Fruit fly (Drosophila melanogaster): ENCODE measurements around the gene Gr64a.

The Gr64a gene

DNA sequence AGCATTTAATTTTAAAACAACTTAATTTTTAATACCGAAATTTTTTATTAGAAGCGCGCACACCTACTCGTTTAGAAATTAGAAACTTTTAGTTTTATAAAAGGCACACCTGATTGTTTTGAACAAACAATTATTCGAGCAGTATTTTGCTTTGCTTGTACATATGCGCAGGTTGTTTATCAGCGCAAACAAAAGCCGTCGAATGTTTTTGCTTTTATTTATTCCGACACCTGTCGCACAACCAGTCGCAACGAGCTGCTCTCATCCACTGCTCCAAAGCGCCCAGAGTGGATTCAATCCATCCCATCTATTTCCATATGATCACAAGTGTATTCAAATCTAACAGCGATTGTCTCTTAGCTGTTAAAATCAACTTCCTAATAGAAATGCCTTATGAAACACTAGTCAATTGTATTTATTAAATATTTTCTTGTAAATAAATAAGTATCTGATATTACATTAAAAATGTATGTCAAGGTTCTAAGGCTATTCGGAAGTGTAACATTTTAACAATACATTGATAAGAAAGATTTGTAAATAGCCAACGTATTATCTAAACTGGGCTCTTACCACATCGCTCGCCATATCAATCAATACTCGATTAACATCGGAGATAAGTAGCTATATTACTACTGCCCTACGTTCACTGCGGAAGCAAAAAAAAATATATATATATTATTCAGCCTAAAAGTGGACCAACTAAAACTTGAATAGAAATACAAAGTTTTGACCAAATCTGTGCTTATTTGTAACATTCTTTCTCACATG, 647 bp upstream of the Gr64a start, which contains the start of gene CG11594:
Gene CG11594 (minus strand): TSS at position 274 of the 768 bp plus-strand sequence.
- TF ChIP-seq noc (tag; optimal IDR thresholded peaks at IDR 0.05) = no peak

DNA sequence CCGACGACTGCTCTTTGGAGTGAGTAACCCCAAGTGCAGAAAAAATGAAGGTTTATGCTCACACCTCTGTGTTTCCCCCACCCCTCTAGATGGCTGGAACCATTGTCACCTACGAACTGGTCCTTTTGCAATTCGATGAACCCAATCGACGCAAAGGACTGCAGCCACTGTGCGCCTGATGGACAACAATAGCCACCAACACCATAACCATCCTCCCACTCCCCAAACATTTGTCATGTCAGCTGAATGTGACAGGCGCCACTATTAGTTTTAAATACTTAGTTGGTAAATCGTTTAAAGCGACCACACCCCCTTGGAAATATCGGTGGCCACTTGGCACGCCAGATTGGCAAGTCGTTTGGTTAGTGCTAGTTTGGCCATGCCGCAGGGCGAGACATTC, 1.7 kb downstream of the Gr64a start, which contains the start of the genes Gr64b and Gr64c:
Gene Gr64b (plus strand): TSS at position 301 of the 400 bp plus-strand sequence.
Gene Gr64c (plus strand): TSS at position 301 of the 400 bp plus-strand sequence.
- TF ChIP-seq noc (tag; optimal IDR thresholded peaks at IDR 0.05) = no peak

DNA sequence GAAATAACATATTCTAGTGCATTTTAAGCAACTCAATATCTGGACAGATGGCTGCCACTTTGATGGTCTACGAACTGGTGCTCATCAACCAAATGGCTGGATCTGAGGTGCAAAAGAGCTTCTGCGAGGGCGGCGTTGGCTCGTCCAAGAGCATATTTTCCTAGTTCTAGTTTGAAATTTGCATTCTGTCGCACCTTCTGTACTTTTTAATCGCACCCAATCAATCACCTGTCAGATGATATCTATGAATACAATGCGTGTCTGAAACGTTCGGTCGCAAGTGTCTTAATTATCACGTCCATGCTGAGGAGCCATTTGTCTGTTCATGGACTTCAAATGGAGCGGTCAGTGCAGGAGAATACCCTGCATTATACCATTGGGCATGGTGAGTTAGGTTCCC, 5.2 kb downstream of the Gr64a start, which contains the start of the genes Gr64d and Gr64e:
Gene Gr64d (plus strand): TSS at position 301 of the 400 bp plus-strand sequence.
Gene Gr64e (plus strand): TSS at position 380 of the 400 bp plus-strand sequence.
- TF ChIP-seq noc (tag; optimal IDR thresholded peaks at IDR 0.05) = no peak

DNA sequence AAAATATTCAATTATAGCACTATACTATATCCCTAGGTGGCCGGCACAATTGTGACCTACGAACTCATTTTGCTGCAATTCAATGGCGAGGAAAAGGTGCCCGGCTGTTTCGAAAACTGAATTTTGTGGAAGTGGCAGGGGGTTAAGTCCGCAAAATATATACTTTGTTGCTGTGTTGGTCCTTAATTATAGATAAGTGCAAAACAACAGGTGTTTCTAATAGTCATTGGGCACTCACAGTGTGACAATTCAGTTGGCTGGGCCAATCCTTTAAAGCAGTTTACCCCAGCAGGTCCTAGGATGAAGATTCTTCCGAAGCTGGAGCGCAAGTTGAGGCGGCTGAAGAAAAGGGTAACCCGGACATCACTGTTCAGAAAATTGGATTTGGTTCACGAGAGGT, 8.9 kb downstream of the Gr64a start, which contains the start of gene Gr64f:
Gene Gr64f (plus strand): TSS at position 301 of the 400 bp plus-strand sequence.
- TF ChIP-seq noc (tag; optimal IDR thresholded peaks at IDR 0.05) = no peak

DNA sequence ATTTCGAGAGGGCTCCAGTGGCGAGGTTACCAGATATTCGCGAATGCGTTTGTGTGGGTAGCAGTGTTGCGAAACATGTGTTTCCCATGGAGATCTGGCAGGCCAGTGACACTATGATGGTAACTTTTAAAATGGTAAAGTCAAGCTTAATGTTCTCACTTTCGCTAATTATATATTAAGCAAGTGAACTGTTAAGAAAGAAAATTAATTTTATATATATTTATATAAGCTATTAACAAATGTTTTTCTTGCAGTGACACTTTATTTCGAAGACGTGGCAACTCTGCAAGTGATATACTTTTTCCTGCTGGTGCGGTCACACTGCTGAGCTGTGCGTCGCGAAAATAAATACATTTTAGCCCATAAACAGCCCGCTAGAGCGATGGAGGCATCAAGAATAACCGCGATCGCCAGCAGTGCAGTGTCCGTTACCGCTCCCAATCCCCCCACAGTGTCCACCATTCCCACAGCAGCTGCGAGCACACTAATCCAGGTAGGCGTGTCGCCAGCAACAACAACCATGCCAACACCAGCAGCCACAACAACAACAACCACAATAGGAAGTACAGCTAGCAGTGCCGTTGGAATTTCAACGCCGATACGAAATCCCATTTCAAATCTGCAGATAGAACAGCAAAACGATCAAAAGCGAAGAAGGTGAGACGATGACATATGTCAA, 13.8 kb downstream of the Gr64a start, which contains the start of the genes CG11593 and Rcd5:
Gene CG11593 (minus strand): TSS at position 236 of the 679 bp plus-strand sequence.
Gene Rcd5 (plus strand): TSS at position 283 of the 679 bp plus-strand sequence.
- no peak for TF ChIP-seq noc (tag; optimal IDR thresholded peaks at IDR 0.05)

DNA sequence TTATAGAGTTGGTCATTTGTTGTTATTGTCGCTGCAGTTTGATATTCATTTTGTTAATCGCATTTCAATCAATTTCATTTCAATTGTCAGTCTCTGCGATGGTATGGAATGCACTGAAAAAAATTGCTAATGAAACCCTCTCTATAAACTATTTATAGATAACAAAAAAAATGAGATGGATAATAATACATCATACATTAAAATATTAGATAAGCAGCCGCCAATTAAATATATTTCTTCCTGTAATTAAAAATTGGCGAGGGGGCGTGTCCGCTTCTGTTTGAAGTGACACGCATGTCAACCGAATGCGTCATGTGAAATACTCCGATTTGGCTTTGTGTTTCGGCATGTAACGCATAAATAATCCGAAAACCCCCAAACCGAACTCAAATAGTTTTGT, 17.9 kb downstream of the Gr64a start:
- no peak for TF ChIP-seq noc (tag; optimal IDR thresholded peaks at IDR 0.05)

DNA sequence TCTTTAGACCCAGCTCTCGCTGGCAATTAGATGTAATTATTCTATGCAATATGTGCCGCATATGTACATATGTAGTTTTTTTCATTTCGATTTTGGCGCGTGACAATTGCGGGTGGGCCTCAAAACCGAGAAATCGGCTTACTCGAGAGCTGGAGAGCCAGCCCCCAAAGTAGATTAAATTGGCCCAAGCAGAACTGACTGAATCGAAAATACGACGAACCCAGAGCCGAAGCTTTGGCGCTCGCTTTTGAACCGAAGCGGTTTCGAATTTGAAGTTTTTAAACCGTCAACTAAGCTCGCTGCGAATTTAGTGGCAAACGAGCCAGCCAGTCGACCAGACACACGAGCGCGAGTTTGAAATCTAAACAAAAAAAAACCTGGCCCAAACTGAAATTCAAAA, 19.7 kb downstream of the Gr64a start, which contains the start of gene CG1136:
Gene CG1136 (plus strand): TSS at position 308 of the 400 bp plus-strand sequence.
- no peak for TF ChIP-seq noc (tag; optimal IDR thresholded peaks at IDR 0.05)

DNA sequence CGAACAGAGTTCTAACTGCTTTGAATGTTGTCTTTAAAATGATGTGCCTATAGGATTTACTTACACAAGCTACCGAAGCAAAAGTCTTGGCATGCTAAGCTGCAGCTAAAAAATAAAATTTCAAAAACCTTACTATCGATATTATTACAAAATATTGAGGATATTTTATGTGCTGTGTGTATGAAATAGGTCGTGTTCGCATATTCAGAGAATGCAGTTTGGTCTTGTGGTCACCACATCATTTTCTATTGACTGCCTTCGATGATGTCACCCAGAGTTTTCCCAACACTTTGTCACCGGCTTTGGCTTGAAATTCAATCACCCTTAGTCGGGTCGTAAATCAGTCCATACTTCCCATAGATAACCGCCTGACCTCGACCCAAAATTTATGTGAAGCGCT, 21.1 kb downstream of the Gr64a start, which contains the start of gene Dpy-30L2:
Gene Dpy-30L2 (minus strand): TSS at position 101 of the 400 bp plus-strand sequence.
- no peak for TF ChIP-seq noc (tag; optimal IDR thresholded peaks at IDR 0.05)

DNA sequence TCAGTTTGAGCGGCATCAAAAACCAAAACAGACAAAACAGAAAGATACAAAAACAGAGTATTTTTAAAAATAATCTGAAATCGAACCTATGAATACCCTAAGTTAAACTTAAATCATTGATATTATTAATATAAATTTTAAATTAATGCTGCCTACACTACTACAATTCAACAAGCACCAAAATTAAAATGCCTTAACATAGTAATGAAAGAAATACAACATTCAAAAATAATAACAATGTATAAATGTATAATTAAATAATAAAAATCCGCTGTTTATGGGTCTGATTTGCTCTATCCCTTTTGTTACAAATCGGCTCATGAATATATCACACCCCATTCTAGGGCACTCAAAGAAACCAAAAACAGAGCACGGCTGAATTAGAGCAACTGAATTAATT, 22.5 kb downstream of the Gr64a start:
- TF ChIP-seq noc (tag; optimal IDR thresholded peaks at IDR 0.05) = no peak

DNA sequence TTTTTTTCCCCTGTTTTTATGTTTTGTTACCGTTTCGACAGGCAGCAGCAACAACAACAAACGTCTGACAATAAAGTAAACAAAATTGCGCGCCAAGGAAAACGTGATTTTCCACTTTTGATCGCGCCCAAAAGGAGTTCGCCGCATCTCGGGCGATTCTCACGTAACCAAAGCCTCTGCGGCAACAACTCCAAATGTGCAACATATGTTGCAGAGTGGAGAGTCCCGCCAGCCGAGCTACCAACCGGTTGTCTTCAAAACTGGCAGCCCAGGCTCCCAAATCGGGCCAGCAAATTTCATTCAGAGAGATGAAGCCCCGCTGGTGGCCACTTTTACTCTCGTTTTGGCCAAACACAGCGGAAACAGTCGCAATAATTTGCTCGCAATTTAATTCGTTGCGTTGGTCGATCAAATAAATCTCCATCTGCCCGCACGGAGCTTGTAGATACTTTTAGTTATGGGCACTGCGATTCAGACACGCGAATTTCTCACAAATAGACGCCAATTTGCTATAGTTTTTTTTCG, 28.9 kb downstream of the Gr64a start:
- no peak for TF ChIP-seq noc (tag; optimal IDR thresholded peaks at IDR 0.05)

DNA sequence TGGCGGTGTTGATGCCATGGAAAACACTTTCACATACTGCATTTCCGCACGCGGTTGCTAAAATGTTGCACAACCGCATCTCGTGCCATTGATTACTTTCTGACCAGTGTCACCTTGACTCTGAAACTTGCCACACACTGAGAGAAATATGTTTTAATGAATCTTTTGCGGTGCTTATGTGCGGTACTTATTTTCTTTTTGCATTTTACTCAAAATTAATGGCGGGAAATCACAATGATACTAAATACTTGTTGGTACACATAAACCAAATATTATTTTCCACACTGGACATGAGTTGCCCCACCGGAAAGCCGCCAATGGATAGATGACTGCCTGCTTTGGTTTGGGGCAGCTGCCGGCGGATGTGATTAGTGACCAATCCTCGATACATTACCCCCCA, 30.2 kb downstream of the Gr64a start:
- no peak for TF ChIP-seq noc (tag; optimal IDR thresholded peaks at IDR 0.05)

DNA sequence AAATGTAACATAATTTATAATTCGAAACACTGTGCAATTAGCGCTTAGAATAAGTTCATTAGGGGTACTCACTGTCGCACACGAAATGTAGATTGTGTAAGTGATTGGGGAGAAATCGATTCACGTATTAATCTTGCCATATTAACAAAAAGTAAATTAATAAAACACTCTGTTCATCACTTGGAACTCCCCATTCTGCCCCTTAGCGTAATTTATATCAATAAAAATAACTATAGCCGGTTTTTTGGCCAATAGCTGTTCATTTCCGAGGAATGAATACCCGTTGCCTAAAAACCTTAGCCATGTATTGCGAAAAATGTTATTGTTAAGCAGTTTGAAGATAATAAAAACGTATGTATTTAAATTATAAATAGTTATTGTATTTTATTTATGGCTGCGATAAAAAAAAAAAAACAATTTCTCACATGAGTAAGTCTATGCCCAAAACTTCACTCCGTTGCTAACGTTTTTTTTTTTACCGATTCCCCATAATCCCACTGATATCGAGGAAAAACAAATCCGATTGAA, 32.8 kb downstream of the Gr64a start, which contains the start of gene Ugt305A1:
Gene Ugt305A1 (plus strand): TSS at position 478 of the 528 bp plus-strand sequence.
- TF ChIP-seq noc (tag; optimal IDR thresholded peaks at IDR 0.05) = no peak

DNA sequence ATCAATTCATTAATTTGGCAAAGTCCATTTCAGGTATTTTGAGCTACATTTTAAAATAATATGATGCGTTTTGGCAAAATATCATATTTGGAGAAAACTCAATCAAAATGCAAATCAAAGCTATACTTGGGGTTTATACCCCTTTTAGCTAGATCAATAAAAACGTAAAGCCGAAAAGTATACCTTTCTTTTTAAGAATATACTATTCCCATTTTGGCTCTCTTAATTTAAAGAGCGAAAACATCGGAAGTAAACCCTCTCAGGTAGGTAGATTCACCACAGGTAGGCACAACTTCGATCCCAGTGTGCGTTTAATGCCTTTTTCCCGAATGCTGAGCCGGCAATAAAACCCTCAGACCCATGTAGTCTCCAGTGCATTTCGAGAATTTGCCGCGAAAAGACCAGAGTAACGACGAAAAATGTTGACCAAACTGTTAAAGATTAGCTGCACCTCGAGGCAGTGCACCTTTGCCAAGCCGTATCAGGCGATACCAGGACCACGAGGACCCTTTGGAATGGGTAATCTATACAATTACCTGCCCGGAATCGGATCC, 35.4 kb downstream of the Gr64a start, which contains the start of gene dib:
Gene dib (plus strand): TSS at position 372 of the 554 bp plus-strand sequence.
- no peak for TF ChIP-seq noc (tag; optimal IDR thresholded peaks at IDR 0.05)

DNA sequence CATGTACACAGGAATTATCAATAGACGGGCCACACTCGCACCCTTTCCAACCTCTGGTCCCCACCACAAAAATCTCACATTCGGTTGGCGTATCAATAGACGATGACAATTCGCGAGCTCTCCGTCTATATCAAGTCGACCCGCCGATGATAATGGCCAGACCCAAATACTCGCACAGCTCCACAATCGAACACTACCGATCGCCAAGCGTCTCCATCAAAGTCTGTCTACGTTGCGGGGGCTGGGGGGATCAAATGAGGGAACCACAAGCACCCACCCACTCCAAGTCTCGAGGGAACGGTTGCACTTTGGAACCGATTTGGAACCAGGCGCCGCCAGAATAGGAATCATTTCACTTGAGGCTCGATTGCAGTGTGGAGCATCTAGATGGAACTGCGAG, 41.8 kb downstream of the Gr64a start:
- no peak for TF ChIP-seq noc (tag; optimal IDR thresholded peaks at IDR 0.05)

DNA sequence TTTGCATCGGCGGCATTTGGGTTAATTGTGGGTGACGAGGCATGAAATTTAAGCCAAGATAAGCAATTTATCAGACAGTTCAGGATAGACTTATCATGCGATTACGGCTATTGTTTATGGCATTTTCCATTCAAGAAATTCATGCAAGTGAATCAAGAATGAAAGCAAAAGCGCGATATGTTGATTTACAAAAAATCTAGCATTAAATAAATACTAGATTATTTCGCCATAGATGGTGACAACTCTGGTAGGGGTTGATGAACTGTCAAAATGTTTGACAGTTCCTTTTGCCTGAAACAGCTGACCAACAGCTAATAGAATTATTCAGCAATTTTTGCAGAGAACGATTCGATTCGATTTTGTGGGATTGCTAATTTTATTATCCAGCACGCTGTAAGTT, 42.5 kb downstream of the Gr64a start, which contains the start of gene CG32259:
Gene CG32259 (plus strand): TSS at position 301 of the 400 bp plus-strand sequence.
- TF ChIP-seq noc (tag; optimal IDR thresholded peaks at IDR 0.05) = no peak

Data from whole organism, larva.